Worm (Caenorhabditis elegans): ENCODE data around the gene pgp-11.

The pgp-11 gene

ce11 chrII:8032657-8033056 lies 28.6 kb upstream of the pgp-11 start, which contains the start of gene nrf-6:
TSS of gene nrf-6 (minus strand) at chrII:8032708.
- no peak for TF ChIP-seq hlh-12 (tag; optimal IDR thresholded peaks at IDR 0.05)
- no peak for TF ChIP-seq lin-54 (GFP tag; optimal IDR thresholded peaks at IDR 0.05)
- no peak for TF ChIP-seq madf-10 (tag; optimal IDR thresholded peaks at IDR 0.05)
- no peak for TF ChIP-seq chd-7 (tag; optimal IDR thresholded peaks at IDR 0.05)
- TF ChIP-seq zim-3 (tag; optimal IDR thresholded peaks at IDR 0.05), result no peak
- no peak for TF ChIP-seq ccch-3 (GFP tag; optimal IDR thresholded peaks at IDR 0.05)
- TF ChIP-seq tbp1 (GFP tag; optimal IDR thresholded peaks at IDR 0.05), result peak; percentile 5
- TF ChIP-seq nhr-80 (tag; optimal IDR thresholded peaks at IDR 0.05), result peak; percentile 94
- TF ChIP-seq dpff-1 (tag; optimal IDR thresholded peaks at IDR 0.05), result no peak
- TF ChIP-seq Y95B8A.8 (GFP tag; IDR thresholded peaks at IDR 0.05), result no peak
- TF ChIP-seq let-607 (tag; optimal IDR thresholded peaks at IDR 0.05), result no peak
- TF ChIP-seq C06A6.2 (GFP tag; conservative IDR thresholded peaks at IDR 0.05), result no peak
- no peak for TF ChIP-seq tlf-1 (GFP tag; optimal IDR thresholded peaks at IDR 0.05)
- no peak for TF ChIP-seq repo-1 (tag; optimal IDR thresholded peaks at IDR 0.05)
- no peak for TF ChIP-seq B0019.2 (GFP tag; conservative IDR thresholded peaks at IDR 0.05)
- no peak for TF ChIP-seq gei-17 (GFP tag; optimal IDR thresholded peaks at IDR 0.05)
- TF ChIP-seq ztf-18 (tag; optimal IDR thresholded peaks at IDR 0.05), result no peak
- TF ChIP-seq atf-7 (tag; optimal IDR thresholded peaks at IDR 0.05), result peak; percentile 26

ce11 chrII:8028730-8029129 lies 24.7 kb upstream of the pgp-11 start:
- TF ChIP-seq efl-1 (GFP tag; optimal IDR thresholded peaks at IDR 0.05) (peak; percentile 41), akir-1 (GFP tag; optimal IDR thresholded peaks at IDR 0.05) (no peak)

ce11 chrII:8028246-8028694 lies 24.2 kb upstream of the pgp-11 start:
- TF ChIP-seq hmg-20 (GFP tag; IDR thresholded peaks at IDR 0.05) (no peak), B0336.3 (GFP tag; IDR thresholded peaks at IDR 0.05) (peak; percentile 90), mel-28 (tag; optimal IDR thresholded peaks at IDR 0.05; ENCODE audit: borderline replicate concordance) (no peak), hsf-1 (GFP tag; IDR thresholded peaks at IDR 0.05) (0 out of 2 replicates have a peak, but pooled peaks have one; percentile 38), sdz-38 (tag; optimal IDR thresholded peaks at IDR 0.05) (no peak), F39B2.1 (GFP tag; IDR thresholded peaks at IDR 0.05) (no peak), nhr-27 (tag; optimal IDR thresholded peaks at IDR 0.05) (no peak), ztf-6 (GFP tag; IDR thresholded peaks at IDR 0.05) (peak; percentile 75; the same call in 1 of the 2 replicates), F33H1.4 (GFP tag; IDR thresholded peaks at IDR 0.05) (peak; percentile 38), nhr-80 (tag; optimal IDR thresholded peaks at IDR 0.05) (peak; percentile 98), ztf-26 (tag; optimal IDR thresholded peaks at IDR 0.05) (peak; percentile 93), Y79H2A.3 (GFP tag; conservative IDR thresholded peaks at IDR 0.05) (no peak), F10E7.11 (tag; optimal IDR thresholded peaks at IDR 0.05) (peak; percentile 23), atf-7 (tag; optimal IDR thresholded peaks at IDR 0.05) (peak; percentile 83), nfya-2 (GFP tag; IDR thresholded peaks at IDR 0.05) (no peak), zfh-2 (GFP tag; conservative IDR thresholded peaks at IDR 0.05) (peak; percentile 100), hmg-1.2 (GFP tag; IDR thresholded peaks at IDR 0.05) (peak; percentile 68), ets-4 (GFP tag; optimal IDR thresholded peaks at IDR 0.05) (peak; percentile 15), dpff-1 (tag; optimal IDR thresholded peaks at IDR 0.05) (no peak), ceh-40 (GFP tag; IDR thresholded peaks at IDR 0.05) (0 out of 2 replicates have a peak, but pooled peaks have one; percentile 30), egrh-3 (GFP tag; IDR thresholded peaks at IDR 0.05) (peak; percentile 88), gei-17 (GFP tag; optimal IDR thresholded peaks at IDR 0.05) (peak; percentile 76), K11D2.4 (GFP tag; IDR thresholded peaks at IDR 0.05) (peak; percentile 93), madf-10 (tag; optimal IDR thresholded peaks at IDR 0.05) (peak; percentile 90), mes-4 (tag; optimal IDR thresholded peaks at IDR 0.05) (no peak), lin-35 (GFP tag; optimal IDR thresholded peaks at IDR 0.05) (peak in 1 of 3 experiments; percentile 89), tbx-9 (tag; optimal IDR thresholded peaks at IDR 0.05; ENCODE audit: borderline replicate concordance) (no peak), him-1 (tag; optimal IDR thresholded peaks at IDR 0.05) (no peak), mcd-1 (GFP tag; IDR thresholded peaks at IDR 0.05) (peak; percentile 91), F52B5.7 (tag; optimal IDR thresholded peaks at IDR 0.05) (peak; percentile 81), Y67H2A.10 (GFP tag; conservative IDR thresholded peaks at IDR 0.05) (peak; percentile 41; the same call in 1 of the 2 replicates)

Measured in whole organism, young adult.